Fruit fly (Drosophila melanogaster) whole organism, embryonic: ENCODE data around the gene CG13676.
A peak's percentile ranks its signal among the peaks of the same experiment; 100 is the strongest.

Experiments
- Awh ChIP-seq: fragments of 200-800 bp; sonication (Bioruptor generic); IDR thresholded peaks from 2 replicates; pipeline ENCODE4, ENCODE4 v1.3.6; 2022; ENCODE audit warnings: missing biosample characterization, missing genetic modification characterization
- BtbVII ChIP-seq: fragments of 200-800 bp; sonication (Bioruptor generic); optimal IDR thresholded peaks from 3 replicates; lab custom pipeline; 2017; ENCODE audit warnings: missing biosample characterization, mild to moderate bottlenecking, missing genetic modification characterization
- C15 ChIP-seq: fragments of 200-800 bp; sonication (Bioruptor generic); IDR thresholded peaks from 3 replicates; pipeline ENCODE4 v1.3.6; 2022; ENCODE audit warnings: missing biosample characterization, missing genetic modification characterization
- CG1024 ChIP-seq: fragments of 200-800 bp; sonication (Bioruptor generic); IDR thresholded peaks from 2 replicates; pipeline ENCODE4 v1.3.6; 2022; ENCODE audit warnings: missing biosample characterization, missing genetic modification characterization
- CG10543 ChIP-seq: fragments of 200-800 bp; sonication (Bioruptor generic); optimal IDR thresholded peaks from 3 replicates; lab custom pipeline; 2017; ENCODE audit warnings: missing biosample characterization, mild to moderate bottlenecking, missing genetic modification characterization, moderate library complexity
- CG11504 ChIP-seq: fragments of 200-800 bp; sonication (Bioruptor generic); optimal IDR thresholded peaks from 3 replicates; lab custom pipeline; 2019; ENCODE audit warnings: missing biosample characterization, mild to moderate bottlenecking, missing genetic modification characterization, moderate library complexity
- CG12769 ChIP-seq: fragments of 200-800 bp; sonication (Bioruptor generic); optimal IDR thresholded peaks from 2 replicates; lab custom pipeline; 2019; ENCODE audit warnings: missing biosample characterization, mild to moderate bottlenecking, missing genetic modification characterization, moderate library complexity
- CG15696 ChIP-seq: fragments of 200-800 bp; sonication (Bioruptor generic); optimal IDR thresholded peaks from 2 replicates; lab custom pipeline; 2019; ENCODE audit warnings: missing biosample characterization, mild to moderate bottlenecking, missing genetic modification characterization, moderate library complexity
- CG4360 ChIP-seq: fragments of 200-800 bp; sonication (Bioruptor generic); IDR thresholded peaks from 2 replicates; pipeline ENCODE4 v1.3.6; 2022; ENCODE audit warnings: missing biosample characterization, missing genetic modification characterization
- CG6272 ChIP-seq: fragments of 200-800 bp; sonication (Bioruptor generic); IDR thresholded peaks from 2 replicates; pipeline ENCODE4 v1.3.6; 2022; ENCODE audit warnings: missing biosample characterization, missing genetic modification characterization
- CG6654 ChIP-seq: fragments of 200-800 bp; sonication (Bioruptor generic); optimal IDR thresholded peaks from 2 replicates; lab custom pipeline; 2017; ENCODE audit warnings: missing biosample characterization, mild to moderate bottlenecking, missing genetic modification characterization
- CG6791 ChIP-seq: fragments of 200-800 bp; sonication (Bioruptor generic); IDR thresholded peaks from 3 replicates; pipeline ENCODE4 v1.3.6; 2022; ENCODE audit warnings: missing biosample characterization, missing genetic modification characterization; ENCODE audit not compliant: partially characterized antibody
- CG8359 ChIP-seq: fragments of 200-800 bp; sonication (Bioruptor generic); optimal IDR thresholded peaks from 2 replicates; lab custom pipeline; 2017; ENCODE audit warnings: missing biosample characterization, mild to moderate bottlenecking, missing genetic modification characterization, borderline replicate concordance
- CG8478 ChIP-seq: fragments of >200 bp; optimal IDR thresholded peaks from 2 replicates; lab custom pipeline; 2018
- CG9727 ChIP-seq: fragments of 200-800 bp; sonication (Bioruptor generic); optimal IDR thresholded peaks from 3 replicates; lab custom pipeline; 2017; ENCODE audit warnings: missing biosample characterization, mild to moderate bottlenecking, missing genetic modification characterization
- CG9932 ChIP-seq: fragments of 200-800 bp; sonication (Bioruptor generic); IDR thresholded peaks from 2 replicates; pipeline ENCODE4 v1.3.6; 2022; ENCODE audit warnings: missing biosample characterization, missing genetic modification characterization
- CTCF ChIP-seq: fragments of 200-800 bp; sonication (Bioruptor generic); optimal IDR thresholded peaks from 2 replicates; lab custom pipeline; 2017; ENCODE audit warnings: missing biosample characterization, mild to moderate bottlenecking, missing genetic modification characterization, moderate library complexity
- E2f1 ChIP-seq: fragments of 200-800 bp; sonication (Bioruptor generic); IDR thresholded peaks from 2 replicates; pipeline ENCODE4 v1.3.6; 2022; ENCODE audit warnings: missing biosample characterization, missing genetic modification characterization
- E2f2 ChIP-seq: fragments of 200-800 bp; sonication (Bioruptor generic); IDR thresholded peaks from 2 replicates; pipeline ENCODE4 v1.3.6; 2022; ENCODE audit warnings: missing biosample characterization, missing genetic modification characterization
- Eip74EF ChIP-seq, 2 experiments: fragments of 200-800 bp in 1 of 2; fragments of >200 bp in 1 of 2; sonication (Bioruptor generic) in 1 of 2; optimal IDR thresholded peaks; 2 replicates each; lab custom pipeline; 2017 to 2019; ENCODE audit warnings: missing biosample characterization in 2 of 2, missing genetic modification characterization in 2 of 2, mild to moderate bottlenecking in 1 of 2, moderate library complexity in 1 of 2
- H2.0 ChIP-seq: fragments of 200-800 bp; sonication (Bioruptor generic); IDR thresholded peaks from 2 replicates; pipeline ENCODE4 v1.3.6; 2022; ENCODE audit warnings: missing biosample characterization, missing genetic modification characterization
- HLH3B ChIP-seq: fragments of 200-800 bp; sonication (Bioruptor generic); IDR thresholded peaks from 2 replicates; pipeline ENCODE4 v1.3.6; 2022; ENCODE audit warnings: missing biosample characterization, missing genetic modification characterization
- Meics ChIP-seq: fragments of 200-800 bp; sonication (Bioruptor generic); optimal IDR thresholded peaks from 2 replicates; lab custom pipeline; 2017; ENCODE audit warnings: missing biosample characterization, mild to moderate bottlenecking, missing genetic modification characterization
- Nf-YB ChIP-seq: fragments of 200-800 bp; sonication (Bioruptor generic); optimal IDR thresholded peaks from 3 replicates; lab custom pipeline; 2019; ENCODE audit warnings: missing biosample characterization, mild to moderate bottlenecking, missing genetic modification characterization, moderate library complexity
- Oaz ChIP-seq: fragments of 200-800 bp; sonication (Bioruptor generic); IDR thresholded peaks from 2 replicates; pipeline ENCODE4 v1.3.6; 2022; ENCODE audit warnings: missing biosample characterization, missing genetic modification characterization
- Pdp1 ChIP-seq, 2 experiments: fragments of 200-800 bp; sonication (Bioruptor generic); optimal IDR thresholded peaks; 3 replicates each; lab custom pipeline; 2016; ENCODE audit warnings: missing biosample characterization in 2 of 2, missing genetic modification characterization in 2 of 2, mild to moderate bottlenecking in 1 of 2, moderate library complexity in 1 of 2
- Spps ChIP-seq: fragments of 200-800 bp; sonication (Bioruptor generic); optimal IDR thresholded peaks from 2 replicates; lab custom pipeline; 2018; ENCODE audit warnings: missing biosample characterization, mild to moderate bottlenecking, missing genetic modification characterization
- Taf1 ChIP-seq: fragments of 200-800 bp; sonication (Bioruptor generic); IDR thresholded peaks from 2 replicates; pipeline ENCODE4 v1.3.6; 2022; ENCODE audit warnings: missing biosample characterization, missing genetic modification characterization
- az2 ChIP-seq: fragments of 200-800 bp; sonication (Bioruptor generic); optimal IDR thresholded peaks from 3 replicates; lab custom pipeline; 2016; ENCODE audit warnings: missing biosample characterization, missing genetic modification characterization
- bcd ChIP-seq: fragments of 200-800 bp; sonication (Bioruptor generic); optimal IDR thresholded peaks from 2 replicates; lab custom pipeline; 2017; ENCODE audit warnings: missing biosample characterization, mild to moderate bottlenecking, missing genetic modification characterization
- chn ChIP-seq: fragments of 200-800 bp; sonication (Bioruptor generic); optimal IDR thresholded peaks from 2 replicates; lab custom pipeline; 2016; ENCODE audit warnings: missing biosample characterization, missing genetic modification characterization
- dimm ChIP-seq: fragments of 200-800 bp; sonication (Bioruptor generic); IDR thresholded peaks from 2 replicates; pipeline ENCODE4 v1.3.6; 2022; ENCODE audit warnings: missing biosample characterization, missing genetic modification characterization
- gcm ChIP-seq: fragments of 200-800 bp; sonication (Bioruptor generic); optimal IDR thresholded peaks from 2 replicates; lab custom pipeline; 2019; ENCODE audit warnings: missing biosample characterization, mild to moderate bottlenecking, missing genetic modification characterization, moderate library complexity
- grn ChIP-seq: fragments of 200-800 bp; sonication (Bioruptor generic); optimal IDR thresholded peaks from 3 replicates; lab custom pipeline; 2017; ENCODE audit warnings: missing biosample characterization, missing genetic modification characterization
- inv ChIP-seq: fragments of 200-800 bp; sonication (Bioruptor generic); IDR thresholded peaks from 2 replicates; pipeline ENCODE4 v1.3.6; 2022; ENCODE audit warnings: missing biosample characterization, missing genetic modification characterization; ENCODE audit not compliant: partially characterized antibody
- jigr1 ChIP-seq: fragments of 200-800 bp; sonication (Bioruptor generic); IDR thresholded peaks from 3 replicates; pipeline ENCODE4 v1.3.6; 2022; ENCODE audit warnings: missing biosample characterization, missing genetic modification characterization
- pros ChIP-seq: fragments of 200-800 bp; sonication (Bioruptor generic); optimal IDR thresholded peaks from 3 replicates; lab custom pipeline; 2019; ENCODE audit warnings: missing biosample characterization, mild to moderate bottlenecking, missing genetic modification characterization, moderate library complexity
- ro ChIP-seq: fragments of 200-800 bp; sonication (Bioruptor generic); IDR thresholded peaks from 2 replicates; pipeline ENCODE4 v1.3.6; 2022; ENCODE audit warnings: missing biosample characterization, missing genetic modification characterization
- sd ChIP-seq: fragments of 200-800 bp; sonication (Bioruptor generic); optimal IDR thresholded peaks from 3 replicates; lab custom pipeline; 2018; ENCODE audit warnings: missing biosample characterization, mild to moderate bottlenecking, missing genetic modification characterization, moderate library complexity
- seq ChIP-seq: fragments of 200-800 bp; sonication (Bioruptor generic); IDR thresholded peaks from 2 replicates; pipeline ENCODE4 v1.3.6; 2022; ENCODE audit warnings: missing biosample characterization, missing genetic modification characterization
- slp2 ChIP-seq: fragments of 200-800 bp; sonication (Bioruptor generic); optimal IDR thresholded peaks from 2 replicates; lab custom pipeline; 2016; ENCODE audit warnings: missing biosample characterization, missing genetic modification characterization
- sna ChIP-seq: fragments of 200-800 bp; sonication (Bioruptor generic); IDR thresholded peaks from 2 replicates; pipeline ENCODE4 v1.3.6; 2022; ENCODE audit warnings: missing biosample characterization, missing genetic modification characterization; ENCODE audit not compliant: partially characterized antibody
- ssp ChIP-seq: fragments of 200-800 bp; sonication (Bioruptor generic); IDR thresholded peaks from 2 replicates; pipeline ENCODE4 v1.3.6; 2022; ENCODE audit warnings: missing biosample characterization, missing genetic modification characterization
- z ChIP-seq: fragments of 200-800 bp; sonication (Bioruptor generic); IDR thresholded peaks from 3 replicates; pipeline ENCODE4 v1.3.6; 2022; ENCODE audit warnings: missing biosample characterization, missing genetic modification characterization

CG13676 gene

dm6 chr3L:8115864-8116528 lies 35.6 kb downstream of the CG13676 start, which contains the start of the genes Arp3 and msk (continued):
- TF ChIP-seq CG4360 (GFP tag; lab: Robert Waterston, UW) (no peak), ro (GFP tag; lab: Robert Waterston, UW) (peak; percentile 28; the same call in 1 of the 2 replicates), sd (tag; lab: Kevin White, UChicago) (peak; percentile 71), Meics (GFP tag; lab: Kevin White, UChicago) (peak; percentile 74), CG9932 (GFP tag; lab: Robert Waterston, UW) (peak; percentile 89), CG6654 (GFP tag; lab: Kevin White, UChicago) (peak; percentile 5), CG11504 (no peak), Spps (no peak), dimm (GFP tag; lab: Robert Waterston, UW) (no peak), E2f1 (GFP tag; lab: Robert Waterston, UW) (no peak), chn (peak; percentile 84), E2f2 (GFP tag; lab: Robert Waterston, UW) (peak; percentile 69), H2.0 (GFP tag; lab: Robert Waterston, UW) (peak; percentile 69), CG6791 (GFP tag; lab: Robert Waterston, UW) (peak; percentile 55; the same call in 1 of the 3 replicates), CTCF (GFP tag; lab: Kevin White, UChicago) (peak; percentile 32), slp2 (GFP tag; lab: Kevin White, UChicago) (peak; percentile 81), bcd (peak; percentile 87), az2 (GFP tag; lab: Kevin White, UChicago) (peak; percentile 82), C15 (GFP tag; lab: Robert Waterston, UW) (no peak), pros (GFP tag; lab: Kevin White, UChicago) (no peak), HLH3B (peak; percentile 68), BtbVII (GFP tag; lab: Kevin White, UChicago) (peak; percentile 50), Nf-YB (GFP tag; lab: Kevin White, UChicago) (peak; percentile 49), Oaz (GFP tag; lab: Robert Waterston, UW) (0 out of 2 replicates have a peak, but pooled peaks have one; percentile 37), Eip74EF (GFP tag; optimal IDR thresholded peaks at IDR 0.05; lab: Kevin White, UChicago) (peak in 1 of 2 experiments; percentile 15), CG10543 (peak; percentile 88), sna (GFP tag; lab: Robert Waterston, UW) (0 out of 2 replicates have a peak, but pooled peaks have one; percentile 29), inv (GFP tag; lab: Robert Waterston, UW) (no peak), grn (GFP tag; lab: Kevin White, UChicago) (peak; percentile 16), CG15696 (tag; lab: Kevin White, UChicago) (peak; percentile 68), z (no peak), CG8478 (peak; percentile 60), CG6272 (GFP tag; lab: Robert Waterston, UW) (0 out of 2 replicates have a peak, but pooled peaks have one; percentile 54), ssp (peak; percentile 71), seq (GFP tag; lab: Robert Waterston, UW) (no peak), jigr1 (GFP tag; lab: Robert Waterston, UW) (no peak), CG8359 (GFP tag; lab: Kevin White, UChicago) (no peak), CG12769 (tag; lab: Kevin White, UChicago) (no peak), CG1024 (0 out of 2 replicates have a peak, but pooled peaks have one; percentile 31), gcm (GFP tag; lab: Kevin White, UChicago) (no peak), Pdp1 (GFP tag; optimal IDR thresholded peaks at IDR 0.05; lab: Kevin White, UChicago) (peak; percentile 86 to 91), CG9727 (GFP tag; lab: Kevin White, UChicago) (peak; percentile 79), Taf1 (no peak), Awh (GFP tag; lab: Robert Waterston, UW) (no peak)
